Worm (Caenorhabditis elegans) whole organism, L2 larva: ENCODE data around the gene T26G10.4.

Source experiments
- C34F6.9 ChIP-seq: fragments of 150-350 bp; optimal IDR thresholded peaks from 2 replicates; lab custom pipeline; 2014; ENCODE audit warnings: missing biosample characterization, missing genetic modification characterization
- F13H6.1 ChIP-seq: sonication (generic microtip); optimal IDR thresholded peaks from 2 replicates; lab custom pipeline; 2016; ENCODE audit warnings: missing genetic modification characterization, missing compliant biosample characterization
- R02D3.7 ChIP-seq: fragments of 150-350 bp; optimal IDR thresholded peaks from 2 replicates; lab custom pipeline; 2014; ENCODE audit warnings: missing biosample characterization, missing genetic modification characterization
- Y55F3AM.14 ChIP-seq: fragments of 200-800 bp; sonication (Bioruptor generic); optimal IDR thresholded peaks from 2 replicates; lab custom pipeline; 2018; ENCODE audit warnings: mild to moderate bottlenecking, missing genetic modification characterization, missing compliant biosample characterization
- ZK546.5 ChIP-seq: sonication (generic microtip); optimal IDR thresholded peaks from 2 replicates; lab custom pipeline; 2017; ENCODE audit warnings: missing biosample characterization, missing genetic modification characterization
- alr-1 ChIP-seq: fragments of 150-350 bp; optimal IDR thresholded peaks from 2 replicates; lab custom pipeline; 2014; ENCODE audit warnings: missing biosample characterization, missing genetic modification characterization
- aly-2 ChIP-seq: fragments of 150-350 bp; optimal IDR thresholded peaks from 2 replicates; lab custom pipeline; 2014; ENCODE audit warnings: missing biosample characterization, missing genetic modification characterization
- ama-1 ChIP-seq: fragments of 150-350 bp; optimal IDR thresholded peaks from 2 replicates; lab custom pipeline; 2018; ENCODE audit warnings: inconsistent platforms
- blmp-1 ChIP-seq: sonication (generic microtip); optimal IDR thresholded peaks from 2 replicates; lab custom pipeline; 2017; ENCODE audit warnings: missing genetic modification characterization, mild to moderate bottlenecking, missing compliant biosample characterization, antibody characterized with exemption, moderate library complexity; ENCODE audit not compliant: insufficient read depth
- ceh-16 ChIP-seq: fragments of 150-350 bp; optimal IDR thresholded peaks from 2 replicates; lab custom pipeline; 2014; ENCODE audit warnings: missing biosample characterization, missing genetic modification characterization
- ceh-82 ChIP-seq: fragments of 150-350 bp; optimal IDR thresholded peaks from 2 replicates; lab custom pipeline; 2014; ENCODE audit warnings: missing biosample characterization, missing genetic modification characterization
- crh-2 ChIP-seq: sonication (generic microtip); optimal IDR thresholded peaks from 2 replicates; lab custom pipeline; 2017; ENCODE audit warnings: missing biosample characterization, missing genetic modification characterization
- dmd-4 ChIP-seq: sonication (generic microtip); optimal IDR thresholded peaks from 2 replicates; lab custom pipeline; 2017; ENCODE audit warnings: missing biosample characterization, missing genetic modification characterization
- egl-27 ChIP-seq: sonication (generic microtip); optimal IDR thresholded peaks from 3 replicates; lab custom pipeline; 2017; ENCODE audit warnings: missing biosample characterization, missing genetic modification reagents, missing genetic modification characterization
- elt-1 ChIP-seq: fragments of 150-350 bp; optimal IDR thresholded peaks from 2 replicates; lab custom pipeline; 2014; ENCODE audit warnings: missing biosample characterization, missing genetic modification characterization
- elt-3 ChIP-seq: sonication (generic microtip); optimal IDR thresholded peaks from 2 replicates; lab custom pipeline; 2017; ENCODE audit warnings: missing biosample characterization, missing genetic modification characterization
- gmeb-1 ChIP-seq: fragments of 150-350 bp; optimal IDR thresholded peaks from 2 replicates; lab custom pipeline; 2014; ENCODE audit warnings: missing biosample characterization, missing genetic modification characterization
- lin-11 ChIP-seq: fragments of 150-350 bp; sonication (generic microtip); optimal IDR thresholded peaks from 2 replicates; lab custom pipeline; 2014; ENCODE audit warnings: missing biosample characterization, missing genetic modification characterization, inconsistent platforms, mixed read lengths
- lin-13 ChIP-seq: fragments of 150-350 bp; optimal IDR thresholded peaks from 2 replicates; lab custom pipeline; 2014; ENCODE audit warnings: missing biosample characterization, missing genetic modification reagents, missing genetic modification characterization
- lin-39 ChIP-seq: fragments of 150-350 bp; optimal IDR thresholded peaks from 2 replicates; lab custom pipeline; 2014; ENCODE audit warnings: missing biosample characterization, missing genetic modification reagents, missing genetic modification characterization
- lsy-2 ChIP-seq, 2 experiments: fragments of 150-350 bp in 1 of 2; sonication (generic microtip) in 1 of 2; optimal IDR thresholded peaks; 2 replicates each; lab custom pipeline; 2014 to 2017; ENCODE audit warnings: missing biosample characterization in 2 of 2, missing genetic modification characterization in 2 of 2
- mab-5 ChIP-seq: fragments of 150-350 bp; optimal IDR thresholded peaks from 2 replicates; lab custom pipeline; 2014; ENCODE audit warnings: missing biosample characterization, missing genetic modification characterization
- mdl-1 ChIP-seq, 2 experiments: fragments of 150-350 bp in 1 of 2; sonication (generic microtip) in 1 of 2; optimal IDR thresholded peaks; 2 replicates each; lab custom pipeline; 2017; ENCODE audit warnings: missing biosample characterization in 2 of 2, missing genetic modification characterization in 2 of 2
- nhr-10 ChIP-seq: sonication (generic microtip); optimal IDR thresholded peaks from 2 replicates; lab custom pipeline; 2017; ENCODE audit warnings: missing biosample characterization, missing genetic modification characterization
- nhr-11 ChIP-seq: fragments of 150-350 bp; optimal IDR thresholded peaks from 2 replicates; lab custom pipeline; 2014; ENCODE audit warnings: missing biosample characterization, missing genetic modification characterization
- nhr-12 ChIP-seq: fragments of 150-350 bp; optimal IDR thresholded peaks from 2 replicates; lab custom pipeline; 2014; ENCODE audit warnings: missing biosample characterization, missing genetic modification characterization
- nhr-129 ChIP-seq: fragments of 150-350 bp; optimal IDR thresholded peaks from 2 replicates; lab custom pipeline; 2014; ENCODE audit warnings: missing biosample characterization, missing genetic modification characterization
- nhr-21 ChIP-seq: fragments of 150-350 bp; optimal IDR thresholded peaks from 2 replicates; lab custom pipeline; 2014; ENCODE audit warnings: missing biosample characterization, missing genetic modification characterization
- nhr-23 ChIP-seq: fragments of 150-350 bp; optimal IDR thresholded peaks from 2 replicates; lab custom pipeline; 2014; ENCODE audit warnings: missing biosample characterization, missing genetic modification reagents, missing genetic modification characterization
- nhr-25 ChIP-seq: fragments of 150-350 bp; sonication (generic microtip); optimal IDR thresholded peaks from 3 replicates; lab custom pipeline; 2014; ENCODE audit warnings: missing biosample characterization, missing genetic modification characterization
- nhr-6 ChIP-seq: fragments of 150-350 bp; optimal IDR thresholded peaks from 2 replicates; lab custom pipeline; 2014; ENCODE audit warnings: missing biosample characterization, missing genetic modification characterization
- nhr-77 ChIP-seq: fragments of 150-350 bp; optimal IDR thresholded peaks from 2 replicates; lab custom pipeline; 2014; ENCODE audit warnings: missing biosample characterization, missing genetic modification characterization
- peb-1 ChIP-seq: fragments of 150-350 bp; optimal IDR thresholded peaks from 2 replicates; lab custom pipeline; 2014; ENCODE audit warnings: missing biosample characterization, missing genetic modification characterization
- skn-1 ChIP-seq: sonication (generic microtip); optimal IDR thresholded peaks from 2 replicates; lab custom pipeline; 2017; ENCODE audit warnings: missing biosample characterization, missing genetic modification characterization
- sma-3 ChIP-seq: sonication (generic microtip); optimal IDR thresholded peaks from 2 replicates; lab custom pipeline; 2016; ENCODE audit warnings: missing genetic modification reagents, missing genetic modification characterization, missing compliant biosample characterization
- sma-9 ChIP-seq, 2 experiments: fragments of 150-350 bp in 1 of 2; sonication (generic microtip) in 1 of 2; optimal IDR thresholded peaks; 2 replicates each; lab custom pipeline; 2014 to 2016; ENCODE audit warnings: missing genetic modification characterization in 2 of 2, mild to moderate bottlenecking in 1 of 2, missing biosample characterization in 1 of 2, missing compliant biosample characterization in 1 of 2, missing genetic modification reagents in 1 of 2, moderate library complexity in 1 of 2
- snpc-4 ChIP-seq: fragments of 150-350 bp; optimal IDR thresholded peaks from 2 replicates; lab custom pipeline; 2014; ENCODE audit warnings: missing biosample characterization, missing genetic modification characterization
- unc-39 ChIP-seq: fragments of 150-350 bp; optimal IDR thresholded peaks from 2 replicates; lab custom pipeline; 2014; ENCODE audit warnings: missing biosample characterization, missing genetic modification characterization
- unc-55 ChIP-seq: fragments of 150-350 bp; sonication (generic microtip); optimal IDR thresholded peaks from 3 replicates; lab custom pipeline; 2014; ENCODE audit warnings: missing biosample characterization, missing genetic modification reagents, missing genetic modification characterization
- unc-62 ChIP-seq: fragments of 150-350 bp; optimal IDR thresholded peaks from 2 replicates; lab custom pipeline; 2014; ENCODE audit warnings: missing biosample characterization, missing genetic modification reagents, missing genetic modification characterization
- ztf-1 ChIP-seq: fragments of 200-800 bp; sonication (Bioruptor generic); conservative IDR thresholded peaks from 2 replicates; pipeline ENCODE4 v1.3.6; 2022; ENCODE audit warnings: missing genetic modification characterization, missing compliant biosample characterization
- ztf-11 ChIP-seq: sonication (generic microtip); optimal IDR thresholded peaks from 2 replicates; lab custom pipeline; 2017; ENCODE audit warnings: missing biosample characterization, missing genetic modification characterization
- ztf-4 ChIP-seq: fragments of 150-350 bp; optimal IDR thresholded peaks from 2 replicates; lab custom pipeline; 2014; ENCODE audit warnings: missing biosample characterization, missing genetic modification characterization

Gene T26G10.4

ce11 chrIII:9462785-9463467 is 42.6 kb downstream of the T26G10.4 start:
- TF ChIP-seq nhr-12 (tag; lab: Kevin White, UChicago) (no peak), F13H6.1 (no peak), crh-2 (tag; lab: Kevin White, UChicago) (peak; percentile 0), ztf-4 (tag; lab: Kevin White, UChicago) (peak; percentile 6), nhr-129 (tag; lab: Kevin White, UChicago) (peak; percentile 28), blmp-1 (tag; lab: Kevin White, UChicago) (no peak), mab-5 (tag; lab: Kevin White, UChicago) (no peak), dmd-4 (no peak), lin-13 (no peak), aly-2 (no peak), ama-1 (lab: Kevin White, UChicago) (no peak), unc-62 (GFP tag; lab: Kevin White, UChicago) (no peak), elt-1 (tag; lab: Kevin White, UChicago) (no peak), ceh-16 (tag; lab: Kevin White, UChicago) (no peak), lsy-2 (tag; optimal IDR thresholded peaks at IDR 0.05; lab: Kevin White, UChicago) (peak in 1 of 2 experiments; percentile 0), nhr-11 (tag; lab: Kevin White, UChicago) (no peak), nhr-23 (tag; lab: Kevin White, UChicago) (no peak), nhr-25 (no peak), snpc-4 (tag; lab: Kevin White, UChicago) (no peak), unc-55 (GFP tag; lab: Kevin White, UChicago) (no peak)

ce11 chrIII:9465424-9465823 is 45.1 kb downstream of the T26G10.4 start, which contains the start of gene B0464.9:
TSS of gene B0464.9 (plus strand) at chrIII:9465767.
- no peak for TF ChIP-seq Y55F3AM.14
- peak; percentile 13 for TF ChIP-seq lin-13
- TF ChIP-seq sma-9 (GFP tag; optimal IDR thresholded peaks at IDR 0.05; lab: Kevin White, UChicago) = peak; percentile 61
- TF ChIP-seq sma-9 (tag; optimal IDR thresholded peaks at IDR 0.05; lab: Kevin White, UChicago) = no peak
- TF ChIP-seq unc-55 (GFP tag; lab: Kevin White, UChicago) = peak; percentile 74
- peak; percentile 66 for TF ChIP-seq sma-3 (GFP tag; lab: Kevin White, UChicago)
- peak; percentile 26 for TF ChIP-seq nhr-25
- peak; percentile 57 to 82 for TF ChIP-seq lsy-2 (tag; optimal IDR thresholded peaks at IDR 0.05; lab: Kevin White, UChicago)
- TF ChIP-seq peb-1 (tag; lab: Kevin White, UChicago) = no peak
- no peak for TF ChIP-seq ztf-11
- peak; percentile 40 for TF ChIP-seq F13H6.1
- peak; percentile 24 for TF ChIP-seq crh-2 (tag; lab: Kevin White, UChicago)
- peak; percentile 28 for TF ChIP-seq egl-27
- no peak for TF ChIP-seq ztf-1 (GFP tag; lab: Robert Waterston, UW)
- TF ChIP-seq gmeb-1 (tag; lab: Kevin White, UChicago) = peak; percentile 68
- TF ChIP-seq C34F6.9 (tag; lab: Kevin White, UChicago) = peak; percentile 89

ce11 chrIII:9465865-9466264 is 45.5 kb downstream of the T26G10.4 start, which contains the start of gene B0464.6:
TSS of gene B0464.6 (minus strand) at chrIII:9465965.
- TF ChIP-seq nhr-10 (tag; lab: Kevin White, UChicago) (no peak), egl-27 (no peak), peb-1 (tag; lab: Kevin White, UChicago) (no peak), elt-1 (tag; lab: Kevin White, UChicago) (no peak), gmeb-1 (tag; lab: Kevin White, UChicago) (no peak), nhr-25 (no peak), unc-39 (tag; lab: Kevin White, UChicago) (no peak), ztf-11 (no peak), lin-11 (no peak), R02D3.7 (tag; lab: Kevin White, UChicago) (no peak), lsy-2 (tag; optimal IDR thresholded peaks at IDR 0.05; lab: Kevin White, UChicago) (no peak), unc-62 (GFP tag; lab: Kevin White, UChicago) (no peak), nhr-77 (tag; lab: Kevin White, UChicago) (no peak)

- TF ChIP-seq nhr-21 (tag; lab: Kevin White, UChicago) = peak; percentile 29
- TF ChIP-seq lin-39 (tag; lab: Kevin White, UChicago) = no peak
- no peak for TF ChIP-seq dmd-4
- TF ChIP-seq nhr-10 (tag; lab: Kevin White, UChicago) = no peak
- peak; percentile 57 for TF ChIP-seq mab-5 (tag; lab: Kevin White, UChicago)
- TF ChIP-seq Y55F3AM.14 = no peak
- TF ChIP-seq nhr-129 (tag; lab: Kevin White, UChicago) = peak; percentile 30
- no peak for TF ChIP-seq alr-1 (tag; lab: Kevin White, UChicago)
- TF ChIP-seq mdl-1 (tag; optimal IDR thresholded peaks at IDR 0.05; lab: Kevin White, UChicago) = no peak
- peak; percentile 33 for TF ChIP-seq lin-13
- TF ChIP-seq snpc-4 (tag; lab: Kevin White, UChicago) = no peak
- TF ChIP-seq nhr-25 = peak; percentile 72
- TF ChIP-seq elt-3 = no peak
- TF ChIP-seq ZK546.5 = peak; percentile 12
- TF ChIP-seq peb-1 (tag; lab: Kevin White, UChicago) = no peak
- TF ChIP-seq unc-39 (tag; lab: Kevin White, UChicago) = no peak
- TF ChIP-seq ztf-4 (tag; lab: Kevin White, UChicago) = no peak
- no peak for TF ChIP-seq ceh-82 (tag; lab: Kevin White, UChicago)
- no peak for TF ChIP-seq ama-1 (lab: Kevin White, UChicago)
- TF ChIP-seq unc-62 (GFP tag; lab: Kevin White, UChicago) = no peak
- TF ChIP-seq blmp-1 (tag; lab: Kevin White, UChicago) = peak; percentile 13
- peak; percentile 58 for TF ChIP-seq sma-3 (GFP tag; lab: Kevin White, UChicago)
- no peak for TF ChIP-seq R02D3.7 (tag; lab: Kevin White, UChicago)
- TF ChIP-seq ceh-16 (tag; lab: Kevin White, UChicago) = no peak
- no peak for TF ChIP-seq skn-1 (tag; lab: Kevin White, UChicago)
- TF ChIP-seq nhr-6 (tag; lab: Kevin White, UChicago) = no peak
These were observed 46.8 kb downstream of the T26G10.4 start, which contains the start of gene baf-1 for ce11 chrIII:9467095-9467494. TSS of gene baf-1 (plus strand) at chrIII:9467464.
